Fruit fly (Drosophila melanogaster): ENCODE results near the gene CG13312.

DNA sequence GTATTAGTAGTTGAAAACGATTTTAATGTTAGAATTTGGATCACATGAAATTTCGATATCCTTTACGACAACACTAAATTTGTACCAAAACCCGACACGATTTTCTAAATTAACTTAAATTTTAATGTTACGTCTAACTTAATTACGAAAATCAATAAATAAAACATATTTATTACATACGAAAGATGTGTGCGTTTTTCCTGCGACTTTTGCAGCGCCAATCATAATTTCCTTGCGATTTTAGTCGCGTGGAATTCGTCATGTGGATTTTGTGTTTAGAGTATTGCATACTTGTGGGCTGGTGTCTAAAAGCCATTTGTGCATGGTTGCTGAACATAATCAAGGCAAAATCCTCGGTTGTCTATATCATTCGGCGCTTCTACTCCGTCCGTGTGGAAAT lies 8.5 kb downstream of the CG13312 start:
- TF ChIP-seq psq (optimal IDR thresholded peaks at IDR 0.05) (no peak), h (optimal IDR thresholded peaks at IDR 0.05) (no peak), Myc (optimal IDR thresholded peaks at IDR 0.05) (no peak)
